Worm (Caenorhabditis elegans) whole organism, mixed stage, embryonic: ENCODE measurements around the gene F53A3.1.

Experiments used
- cnd-1 ChIP-seq: fragments of 200-800 bp; sonication (Bioruptor generic); optimal IDR thresholded peaks from 2 replicates; lab custom pipeline; 2018; ENCODE audit warnings: mild to moderate bottlenecking, missing genetic modification characterization, missing compliant biosample characterization
- snpc-4 ChIP-seq: fragments of 150-350 bp; optimal IDR thresholded peaks from 2 replicates; lab custom pipeline; 2014; ENCODE audit warnings: missing biosample characterization, missing genetic modification characterization
- unc-39 ChIP-seq: fragments of 150-350 bp; optimal IDR thresholded peaks from 2 replicates; lab custom pipeline; 2014; ENCODE audit warnings: missing biosample characterization, missing genetic modification characterization
- ztf-11 ChIP-seq: fragments of 150-350 bp; optimal IDR thresholded peaks from 2 replicates; lab custom pipeline; 2014; ENCODE audit warnings: missing biosample characterization, missing genetic modification characterization

DNA sequence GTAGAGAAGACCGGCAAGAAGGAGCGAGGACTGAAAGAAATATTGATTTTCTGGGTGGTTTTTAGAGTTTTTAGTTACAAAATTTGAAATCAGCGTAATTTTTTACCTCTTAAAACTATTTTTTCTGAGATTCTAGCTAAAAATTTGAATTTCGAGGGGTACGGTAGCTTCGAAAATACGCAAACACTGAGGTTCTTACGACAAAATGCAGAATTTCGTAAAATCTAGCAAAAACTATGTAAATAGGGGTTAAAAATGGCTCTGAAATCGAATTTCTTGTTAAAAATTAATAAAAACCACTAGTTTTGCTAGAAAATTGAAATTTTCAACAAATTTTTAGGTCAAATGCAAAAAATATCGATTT, 3.8 kb downstream of the F53A3.1 start:
- TF ChIP-seq snpc-4 (no peak), cnd-1 (tag; lab: Kevin White, UChicago) (no peak), unc-39 (tag; lab: Kevin White, UChicago) (no peak), ztf-11 (tag; lab: Kevin White, UChicago) (no peak)
